Fruit fly (Drosophila melanogaster): Measurements from ENCODE around the gene ClpP.

dm6 chr2L:10334213-10334612 lies 22.4 kb upstream of the ClpP start:
- no peak for TF ChIP-seq CTCF (optimal IDR thresholded peaks at IDR 0.05)
- no peak for TF ChIP-seq CG8478 (optimal IDR thresholded peaks at IDR 0.05)

Measured in S2 (cell line).